Worm (Caenorhabditis elegans) whole organism, L3 larva: ENCODE results near the gene K10D6.4.
A peak's percentile ranks its signal among the peaks of the same experiment; 100 is the strongest.

ENCODE experiments used
- R02D3.7 ChIP-seq: fragments of 150-350 bp; optimal IDR thresholded peaks from 2 replicates; lab custom pipeline; 2014; ENCODE audit warnings: missing biosample characterization, missing genetic modification characterization
- ZK546.5 ChIP-seq: sonication (generic microtip); optimal IDR thresholded peaks from 2 replicates; lab custom pipeline; 2017; ENCODE audit warnings: missing biosample characterization, missing genetic modification characterization
- aly-2 ChIP-seq: fragments of 150-350 bp; optimal IDR thresholded peaks from 2 replicates; lab custom pipeline; 2014; ENCODE audit warnings: missing biosample characterization, missing genetic modification characterization
- ama-1 ChIP-seq: fragments of 150-350 bp; optimal IDR thresholded peaks from 2 replicates; lab custom pipeline; 2018
- ceh-16 ChIP-seq: sonication (generic microtip); optimal IDR thresholded peaks from 2 replicates; lab custom pipeline; 2017; ENCODE audit warnings: missing biosample characterization, missing genetic modification characterization
- ceh-28 ChIP-seq: fragments of 150-350 bp; optimal IDR thresholded peaks from 2 replicates; lab custom pipeline; 2014; ENCODE audit warnings: missing biosample characterization, missing genetic modification reagents, missing genetic modification characterization
- ceh-9 ChIP-seq: sonication (generic microtip); optimal IDR thresholded peaks from 2 replicates; lab custom pipeline; 2018; ENCODE audit warnings: missing biosample characterization, missing genetic modification characterization
- egl-27 ChIP-seq: sonication (generic microtip); optimal IDR thresholded peaks from 4 replicates; lab custom pipeline; 2017; ENCODE audit warnings: missing biosample characterization, missing genetic modification reagents, missing genetic modification characterization
- egl-5 ChIP-seq: fragments of 150-350 bp; optimal IDR thresholded peaks from 2 replicates; lab custom pipeline; 2017; ENCODE audit warnings: missing biosample characterization, missing genetic modification reagents, missing genetic modification characterization, inconsistent platforms
- elt-2 ChIP-seq: sonication (generic microtip); optimal IDR thresholded peaks from 2 replicates; lab custom pipeline; 2016; ENCODE audit warnings: missing genetic modification reagents, mild to moderate bottlenecking, missing genetic modification characterization, missing compliant biosample characterization
- elt-3 ChIP-seq, 3 experiments: fragments of 150-350 bp in 1 of 3; sonication (generic microtip) in 2 of 3; optimal IDR thresholded peaks; 2 replicates in 2 of 3; 4 replicates in 1 of 3; lab custom pipeline; 2014 to 2017; ENCODE audit warnings: missing biosample characterization in 3 of 3, missing genetic modification characterization in 3 of 3
- eor-1 ChIP-seq, 2 experiments: fragments of 150-350 bp; optimal IDR thresholded peaks; 2 replicates each; lab custom pipeline; 2014 to 2018; ENCODE audit warnings: missing biosample characterization in 2 of 2, missing genetic modification characterization in 2 of 2
- fkh-10 ChIP-seq: sonication (generic microtip); optimal IDR thresholded peaks from 2 replicates; lab custom pipeline; 2017; ENCODE audit warnings: missing biosample characterization, missing genetic modification reagents, missing genetic modification characterization
- fkh-2 ChIP-seq: fragments of 150-350 bp; optimal IDR thresholded peaks from 2 replicates; lab custom pipeline; 2014; ENCODE audit warnings: missing biosample characterization, missing genetic modification reagents, missing genetic modification characterization
- fos-1 ChIP-seq: fragments of 150-350 bp; optimal IDR thresholded peaks from 2 replicates; lab custom pipeline; 2014; ENCODE audit warnings: missing biosample characterization, missing genetic modification characterization
- hmg-11 ChIP-seq: sonication (generic microtip); optimal IDR thresholded peaks from 2 replicates; lab custom pipeline; 2016; ENCODE audit warnings: missing genetic modification characterization, missing compliant biosample characterization
- jun-1 ChIP-seq: fragments of 150-350 bp; optimal IDR thresholded peaks from 2 replicates; lab custom pipeline; 2014; ENCODE audit warnings: missing biosample characterization, missing genetic modification reagents, missing genetic modification characterization
- lin-39 ChIP-seq: fragments of 150-350 bp; optimal IDR thresholded peaks from 2 replicates; lab custom pipeline; 2018; ENCODE audit warnings: missing biosample characterization, missing genetic modification reagents, missing genetic modification characterization
- lsy-12 ChIP-seq: sonication (generic microtip); optimal IDR thresholded peaks from 2 replicates; lab custom pipeline; 2016; ENCODE audit warnings: mild to moderate bottlenecking, missing genetic modification characterization, missing compliant biosample characterization
- mdl-1 ChIP-seq: fragments of 150-350 bp; optimal IDR thresholded peaks from 2 replicates; lab custom pipeline; 2014; ENCODE audit warnings: missing biosample characterization, missing genetic modification characterization
- nfya-1 ChIP-seq: sonication (generic microtip); optimal IDR thresholded peaks from 2 replicates; lab custom pipeline; 2017; ENCODE audit warnings: missing genetic modification characterization, mild to moderate bottlenecking, missing compliant biosample characterization, antibody characterized with exemption, moderate library complexity; ENCODE audit not compliant: insufficient read depth
- nhr-11 ChIP-seq: fragments of 150-350 bp; optimal IDR thresholded peaks from 2 replicates; lab custom pipeline; 2014; ENCODE audit warnings: missing biosample characterization, missing genetic modification characterization
- nhr-12 ChIP-seq: fragments of 150-350 bp; optimal IDR thresholded peaks from 2 replicates; lab custom pipeline; 2014; ENCODE audit warnings: missing biosample characterization, missing genetic modification characterization
- nhr-23 ChIP-seq: fragments of 150-350 bp; optimal IDR thresholded peaks from 2 replicates; lab custom pipeline; 2014; ENCODE audit warnings: missing biosample characterization, missing genetic modification reagents, missing genetic modification characterization
- nhr-237 ChIP-seq: fragments of 150-350 bp; optimal IDR thresholded peaks from 2 replicates; lab custom pipeline; 2014; ENCODE audit warnings: missing biosample characterization, missing genetic modification characterization
- nhr-25 ChIP-seq: sonication (generic microtip); optimal IDR thresholded peaks from 2 replicates; lab custom pipeline; 2017; ENCODE audit warnings: missing biosample characterization, missing genetic modification characterization
- nhr-43 ChIP-seq: sonication (generic microtip); optimal IDR thresholded peaks from 2 replicates; lab custom pipeline; 2016; ENCODE audit warnings: mild to moderate bottlenecking, missing genetic modification characterization, missing compliant biosample characterization; ENCODE audit not compliant: poor library complexity, severe bottlenecking
- nhr-77 ChIP-seq: fragments of 150-350 bp; optimal IDR thresholded peaks from 2 replicates; lab custom pipeline; 2014; ENCODE audit warnings: missing biosample characterization, missing genetic modification characterization
- pha-4 ChIP-seq: fragments of 150-350 bp; optimal IDR thresholded peaks from 2 replicates; lab custom pipeline; 2014; ENCODE audit warnings: missing biosample characterization, missing genetic modification reagents, missing genetic modification characterization
- pqm-1 ChIP-seq: fragments of 150-350 bp; optimal IDR thresholded peaks from 2 replicates; lab custom pipeline; 2017; ENCODE audit warnings: missing biosample characterization, missing genetic modification characterization, inconsistent platforms
- sea-2 ChIP-seq: fragments of 150-350 bp; sonication (generic microtip); optimal IDR thresholded peaks from 4 replicates; lab custom pipeline; 2014; ENCODE audit warnings: missing biosample characterization, missing genetic modification reagents, missing genetic modification characterization
- snpc-4 ChIP-seq: fragments of 150-350 bp; optimal IDR thresholded peaks from 2 replicates; lab custom pipeline; 2014; ENCODE audit warnings: missing biosample characterization, missing genetic modification characterization
- tbx-2 ChIP-seq: sonication (generic microtip); optimal IDR thresholded peaks from 2 replicates; lab custom pipeline; 2016; ENCODE audit warnings: mild to moderate bottlenecking, missing genetic modification characterization, missing compliant biosample characterization
- unc-62 ChIP-seq: fragments of 150-350 bp; sonication (generic microtip); optimal IDR thresholded peaks from 4 replicates; lab custom pipeline; 2014; ENCODE audit warnings: missing biosample characterization, missing genetic modification reagents, missing genetic modification characterization
- zag-1 ChIP-seq: fragments of 150-350 bp; optimal IDR thresholded peaks from 2 replicates; lab custom pipeline; 2014; ENCODE audit warnings: missing biosample characterization, missing genetic modification characterization
- ztf-11 ChIP-seq: fragments of 150-350 bp; optimal IDR thresholded peaks from 2 replicates; lab custom pipeline; 2014; ENCODE audit warnings: missing biosample characterization, missing genetic modification characterization

Gene K10D6.4

DNA sequence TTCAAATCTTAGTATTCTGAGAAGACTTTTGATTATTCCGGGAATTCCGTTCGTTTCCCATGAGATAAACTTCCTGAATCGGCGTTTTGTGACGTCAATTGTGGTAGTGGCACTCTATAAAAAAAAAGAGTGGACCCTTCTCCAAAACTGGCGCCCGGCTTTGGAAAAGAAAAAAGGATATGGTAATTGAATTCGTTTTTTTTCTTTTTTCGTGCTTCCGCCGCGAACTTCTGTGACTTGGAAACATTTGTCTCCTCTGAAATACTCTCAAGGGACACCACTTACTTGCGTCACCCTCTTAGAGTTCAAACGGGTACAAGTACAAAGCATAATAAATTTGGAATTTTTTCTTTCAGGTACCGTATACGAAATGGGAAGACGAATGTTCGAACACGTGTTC lies 29.1 kb upstream of the K10D6.4 start:
- TF ChIP-seq nhr-11 (tag; lab: Kevin White, UChicago): no peak
- TF ChIP-seq fkh-10 (GFP tag; lab: Kevin White, UChicago): peak; percentile 19
- TF ChIP-seq, all 47 proteins: peak for 1

DNA sequence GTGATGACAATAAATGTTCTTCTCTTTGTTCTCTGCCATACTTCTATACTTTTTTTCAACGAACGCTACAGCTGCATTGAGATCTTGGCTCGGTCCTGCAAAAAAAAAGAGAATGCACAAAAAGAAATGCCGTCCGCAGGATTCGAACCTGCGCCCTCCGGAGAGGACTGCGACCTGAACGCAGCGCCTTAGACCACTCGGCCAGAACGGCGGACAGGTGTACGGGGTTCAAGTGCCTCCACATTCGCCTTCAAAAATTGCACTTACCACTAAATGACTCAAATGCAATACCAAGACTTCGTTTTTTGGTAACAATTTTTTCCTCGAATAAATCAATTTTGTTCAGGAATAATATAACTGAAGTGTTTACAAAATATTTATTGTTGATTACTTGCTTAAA lies 27.1 kb upstream of the K10D6.4 start:
- TF ChIP-seq nhr-237 (tag; lab: Kevin White, UChicago) (no peak), pha-4 (tag; lab: Kevin White, UChicago) (no peak), jun-1 (tag; lab: Kevin White, UChicago) (no peak), ceh-9 (tag; lab: Kevin White, UChicago) (no peak), zag-1 (tag; lab: Kevin White, UChicago) (no peak), tbx-2 (tag; lab: Kevin White, UChicago) (no peak), fkh-2 (tag; lab: Kevin White, UChicago) (no peak), nhr-12 (tag; lab: Kevin White, UChicago) (no peak), nhr-23 (tag; lab: Kevin White, UChicago) (no peak), hmg-11 (tag; lab: Kevin White, UChicago) (peak; percentile 34), egl-5 (tag; lab: Kevin White, UChicago) (no peak), eor-1 (tag; optimal IDR thresholded peaks at IDR 0.05; lab: Kevin White, UChicago) (no peak), elt-2 (tag; lab: Kevin White, UChicago) (peak; percentile 26), snpc-4 (peak; percentile 95), elt-3 (tag; optimal IDR thresholded peaks at IDR 0.05; lab: Kevin White, UChicago) (no peak), mdl-1 (no peak), unc-62 (GFP tag; lab: Kevin White, UChicago) (no peak), ceh-16 (tag; lab: Kevin White, UChicago) (no peak), ceh-28 (tag; lab: Kevin White, UChicago) (no peak), nfya-1 (tag; lab: Kevin White, UChicago) (peak; percentile 2), ZK546.5 (tag; lab: Kevin White, UChicago) (no peak), lsy-12 (no peak), R02D3.7 (tag; lab: Kevin White, UChicago) (no peak), fos-1 (tag; lab: Kevin White, UChicago) (no peak), fkh-10 (GFP tag; lab: Kevin White, UChicago) (no peak), ztf-11 (tag; lab: Kevin White, UChicago) (no peak), lin-39 (peak; percentile 35), egl-27 (no peak), sea-2 (no peak), aly-2 (tag; lab: Kevin White, UChicago) (no peak), nhr-11 (tag; lab: Kevin White, UChicago) (no peak), ama-1 (lab: Kevin White, UChicago) (no peak)

DNA sequence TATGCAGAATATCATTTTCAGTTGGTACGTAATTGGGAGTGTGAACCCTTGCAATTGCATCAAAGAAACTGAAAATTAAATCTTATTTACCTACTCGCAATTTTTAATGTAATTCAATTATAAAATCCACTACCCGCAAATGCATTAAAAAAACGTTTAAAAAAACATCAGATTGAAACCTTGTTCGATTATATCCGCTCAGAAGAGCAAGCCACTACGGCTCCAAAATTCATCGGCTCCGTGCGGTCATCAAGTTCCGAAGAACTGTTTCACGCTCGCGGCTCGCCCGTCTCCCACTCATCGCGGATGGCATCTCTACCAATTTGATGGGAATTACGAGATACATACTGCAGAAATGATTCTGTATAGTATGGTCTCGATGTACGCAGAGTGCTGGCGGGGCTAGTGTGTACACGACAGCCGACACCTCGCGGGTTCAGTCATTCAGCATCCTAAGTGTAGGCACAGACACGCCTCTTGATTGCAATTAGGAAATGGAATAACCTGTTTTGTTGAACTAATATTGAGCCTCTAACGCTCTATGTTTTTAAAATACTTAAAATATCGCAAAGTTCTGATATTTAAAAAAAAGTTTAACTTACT lies 26.3 kb upstream of the K10D6.4 start:
- TF ChIP-seq nhr-77 (tag; lab: Kevin White, UChicago): peak; percentile 2
- peak; percentile 23 for TF ChIP-seq pqm-1 (tag; lab: Kevin White, UChicago)
- peak; percentile 6 for TF ChIP-seq ama-1 (lab: Kevin White, UChicago)
- TF ChIP-seq snpc-4: peak; percentile 93
- TF ChIP-seq elt-2 (tag; lab: Kevin White, UChicago): peak; percentile 27
- TF ChIP-seq nhr-43: peak; percentile 35
- peak; percentile 29 for TF ChIP-seq nhr-25

DNA sequence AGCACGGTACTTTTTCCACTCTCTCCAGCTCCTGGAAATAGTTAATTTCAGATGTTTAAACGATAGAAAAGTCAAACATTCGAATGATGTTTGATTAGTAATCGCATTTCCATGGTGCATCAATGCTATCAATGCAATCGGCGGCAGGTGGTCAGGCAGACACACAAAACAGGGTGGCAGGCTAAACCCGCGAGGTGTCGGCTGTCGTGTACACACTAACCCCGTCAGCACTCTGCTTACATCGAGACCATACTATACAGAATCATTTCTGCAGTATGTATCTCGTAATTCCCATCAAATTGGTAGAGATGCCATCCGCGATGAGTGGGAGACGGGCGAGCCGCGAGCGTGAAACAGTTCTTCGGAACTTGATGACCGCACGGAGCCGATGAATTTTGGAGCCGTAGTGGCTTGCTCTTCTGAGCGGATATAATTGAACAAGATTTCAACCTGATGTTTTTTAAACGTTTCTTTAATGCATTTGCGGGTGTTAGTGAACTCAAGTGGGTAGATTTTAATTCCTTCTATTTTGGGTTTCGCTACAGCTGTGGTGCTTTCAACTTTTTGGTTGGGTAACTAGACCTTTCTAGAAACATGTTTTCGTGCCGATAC lies 24.9 kb upstream of the K10D6.4 start:
- TF ChIP-seq ama-1 (lab: Kevin White, UChicago) (peak; percentile 47), elt-2 (tag; lab: Kevin White, UChicago) (peak; percentile 76), nhr-43 (peak; percentile 61), nfya-1 (tag; lab: Kevin White, UChicago) (peak; percentile 14), pqm-1 (tag; lab: Kevin White, UChicago) (peak; percentile 65), nhr-77 (tag; lab: Kevin White, UChicago) (peak; percentile 38), R02D3.7 (tag; lab: Kevin White, UChicago) (peak; percentile 5), snpc-4 (peak; percentile 97)
